Fruit fly (Drosophila melanogaster): ENCODE results near the gene Scsalpha1.
A peak's percentile ranks its signal among the peaks of the same experiment; 100 is the strongest.

Gene Scsalpha1

dm6 chr3L:3770823-3771222 lies 43.2 kb upstream of the Scsalpha1 start (continued):
- TF ChIP-seq sens (GFP tag) (no peak), CG1529 (GFP tag; optimal IDR thresholded peaks at IDR 0.05) (no peak), Camta (GFP tag; optimal IDR thresholded peaks at IDR 0.05) (no peak), CG14050 (GFP tag; IDR thresholded peaks at IDR 0.05) (peak; percentile 21; the same call in 1 of the 3 replicates), CG2116 (GFP tag; optimal IDR thresholded peaks at IDR 0.05) (no peak), CG30431 (GFP tag; optimal IDR thresholded peaks at IDR 0.05) (no peak), ind (GFP tag; optimal IDR thresholded peaks at IDR 0.05) (peak; percentile 34), Eip74EF (GFP tag; optimal IDR thresholded peaks at IDR 0.05) (no peak), dpn (GFP tag; optimal IDR thresholded peaks at IDR 0.05) (peak in 1 of 2 experiments; percentile 33), CG30403 (GFP tag; optimal IDR thresholded peaks at IDR 0.05) (peak; percentile 29), Ets97D (GFP tag; optimal IDR thresholded peaks at IDR 0.05) (no peak), eve (GFP tag; optimal IDR thresholded peaks at IDR 0.05) (no peak), CG1024 (GFP tag; IDR thresholded peaks at IDR 0.05) (no peak), dm (GFP tag; optimal IDR thresholded peaks at IDR 0.05) (no peak), Elba2 (GFP tag; optimal IDR thresholded peaks at IDR 0.05) (no peak), CG11456 (GFP tag; IDR thresholded peaks at IDR 0.05) (peak; percentile 58; the same call in 1 of the 3 replicates), emc (GFP tag; optimal IDR thresholded peaks at IDR 0.05) (no peak), Jarid2 (GFP tag; optimal IDR thresholded peaks at IDR 0.05) (no peak), CG31365 (tag; optimal IDR thresholded peaks at IDR 0.05) (no peak), CG6813 (GFP tag; optimal IDR thresholded peaks at IDR 0.05) (no peak), Side (GFP tag; optimal IDR thresholded peaks at IDR 0.05) (no peak), wor (GFP tag; IDR thresholded peaks at IDR 0.05) (no peak), HHEX (GFP tag; optimal IDR thresholded peaks at IDR 0.05) (peak; percentile 50), CG3407 (GFP tag; optimal IDR thresholded peaks at IDR 0.05) (no peak), dan (GFP tag; IDR thresholded peaks at IDR 0.05) (no peak), luna (GFP tag; optimal IDR thresholded peaks at IDR 0.05) (no peak), CG10431 (GFP tag; optimal IDR thresholded peaks at IDR 0.05) (no peak), sqz (GFP tag; optimal IDR thresholded peaks at IDR 0.05) (no peak), CG12155 (GFP tag; optimal IDR thresholded peaks at IDR 0.05) (no peak), CG14710 (tag; optimal IDR thresholded peaks at IDR 0.05) (no peak), pum (GFP tag; optimal IDR thresholded peaks at IDR 0.05) (no peak), CG9727 (GFP tag; optimal IDR thresholded peaks at IDR 0.05) (peak; percentile 6), CG3838 (GFP tag; optimal IDR thresholded peaks at IDR 0.05) (no peak), bowl (GFP tag; IDR thresholded peaks at IDR 0.05) (no peak), Mes4 (GFP tag; optimal IDR thresholded peaks at IDR 0.05) (no peak), CG15601 (tag; optimal IDR thresholded peaks at IDR 0.05) (no peak), Adf1 (GFP tag; IDR thresholded peaks at IDR 0.05) (no peak), mam (GFP tag; optimal IDR thresholded peaks at IDR 0.05) (peak; percentile 27), CG6272 (GFP tag; IDR thresholded peaks at IDR 0.05) (no peak), her (GFP tag; optimal IDR thresholded peaks at IDR 0.05) (no peak), aop (GFP tag; IDR thresholded peaks at IDR 0.05) (no peak), nom (GFP tag; optimal IDR thresholded peaks at IDR 0.05) (no peak), CG33213 (GFP tag; optimal IDR thresholded peaks at IDR 0.05) (peak; percentile 18), amos (GFP tag; IDR thresholded peaks at IDR 0.05; ENCODE audit: partially characterized antibody) (no peak), chn (GFP tag; optimal IDR thresholded peaks at IDR 0.05) (no peak), BtbVII (GFP tag; optimal IDR thresholded peaks at IDR 0.05) (no peak), CG14014 (GFP tag; IDR thresholded peaks at IDR 0.05) (peak; percentile 55; the same call in 1 of the 2 replicates), CG3065 (GFP tag; optimal IDR thresholded peaks at IDR 0.05) (no peak), sima (GFP tag; optimal IDR thresholded peaks at IDR 0.05) (no peak), CG12769 (tag; optimal IDR thresholded peaks at IDR 0.05) (peak; percentile 10), CG4820 (GFP tag; optimal IDR thresholded peaks at IDR 0.05) (no peak), CG34224 (GFP tag; IDR thresholded peaks at IDR 0.05; ENCODE audit: partially characterized antibody) (no peak), Antp (GFP tag; optimal IDR thresholded peaks at IDR 0.05) (no peak)

Measured in whole organism, embryonic.